Worm (Caenorhabditis elegans): ENCODE data around the gene ZK930.6.

ce11 chrII:11902203-11902602 is 18.5 kb downstream of the ZK930.6 start:
- TF ChIP-seq sox-2 (GFP tag; IDR thresholded peaks at IDR 0.05) = no peak
- TF ChIP-seq ceh-2 (tag; optimal IDR thresholded peaks at IDR 0.05) = no peak
- TF ChIP-seq pag-3 (tag; optimal IDR thresholded peaks at IDR 0.05; ENCODE audit: borderline replicate concordance) = no peak
- TF ChIP-seq tbx-2 (tag; optimal IDR thresholded peaks at IDR 0.05) = no peak
- TF ChIP-seq gmeb-2 (tag; optimal IDR thresholded peaks at IDR 0.05) = no peak
- TF ChIP-seq ahr-1 (tag; optimal IDR thresholded peaks at IDR 0.05) = no peak
- TF ChIP-seq ceh-31 (tag; optimal IDR thresholded peaks at IDR 0.05) = no peak
- TF ChIP-seq ceh-48 (tag; optimal IDR thresholded peaks at IDR 0.05) = no peak
- TF ChIP-seq ceh-19 (GFP tag; optimal IDR thresholded peaks at IDR 0.05) = no peak
- no peak for TF ChIP-seq elt-2 (tag; optimal IDR thresholded peaks at IDR 0.05)
- no peak for TF ChIP-seq sdc-2 (tag; optimal IDR thresholded peaks at IDR 0.05)
- TF ChIP-seq nhr-11 (tag; optimal IDR thresholded peaks at IDR 0.05) = no peak
- no peak for TF ChIP-seq unc-86 (tag; optimal IDR thresholded peaks at IDR 0.05)
- no peak for TF ChIP-seq pqm-1 (tag; optimal IDR thresholded peaks at IDR 0.05)
